Fruit fly (Drosophila melanogaster): ENCODE data around the gene CG8353.

CG8353 gene

DNA sequence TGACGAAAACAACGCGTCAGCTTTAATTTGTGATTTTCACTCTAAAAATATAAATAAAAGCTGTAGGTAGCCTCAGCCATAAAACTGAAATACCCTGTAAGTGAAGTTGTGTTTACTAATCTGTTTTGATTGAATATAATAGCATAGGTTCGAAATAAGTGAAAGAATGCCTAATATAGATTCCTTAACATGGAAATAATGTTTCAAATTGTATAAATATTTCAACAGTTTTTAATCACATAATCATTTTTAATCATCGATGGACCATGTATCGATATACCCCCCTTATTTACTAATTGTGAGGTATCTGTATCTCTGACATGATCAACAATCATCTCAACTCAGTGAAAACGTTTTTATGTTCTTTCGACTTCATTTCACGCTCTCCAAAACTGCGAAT lies 41.6 kb downstream of the CG8353 start (continued):
- TF ChIP-seq Ptx1 (GFP tag; IDR thresholded peaks at IDR 0.05) = no peak; the same call in none of the 2 replicates
- TF ChIP-seq zf30C (GFP tag; optimal IDR thresholded peaks at IDR 0.05) = no peak
- TF ChIP-seq CG32532 (GFP tag; IDR thresholded peaks at IDR 0.05) = peak; percentile 72
- TF ChIP-seq otp (GFP tag; IDR thresholded peaks at IDR 0.05) = no peak
- TF ChIP-seq CG12219 (GFP tag; optimal IDR thresholded peaks at IDR 0.05) = no peak
- TF ChIP-seq Sry-β (GFP tag; optimal IDR thresholded peaks at IDR 0.05) = no peak
- TF ChIP-seq slbo (GFP tag; IDR thresholded peaks at IDR 0.05) = peak; percentile 63
- TF ChIP-seq kni (GFP tag; optimal IDR thresholded peaks at IDR 0.05) = no peak
- TF ChIP-seq CG17612 (GFP tag; IDR thresholded peaks at IDR 0.05) = no peak
- TF ChIP-seq luna (GFP tag; optimal IDR thresholded peaks at IDR 0.05) = no peak
- no peak for TF ChIP-seq grau (tag; optimal IDR thresholded peaks at IDR 0.05)
- no peak for TF ChIP-seq Six4 (GFP tag; optimal IDR thresholded peaks at IDR 0.05)
- TF ChIP-seq NK7.1 (GFP tag; optimal IDR thresholded peaks at IDR 0.05) = no peak
- no peak for TF ChIP-seq HmgZ (tag; optimal IDR thresholded peaks at IDR 0.05)
- TF ChIP-seq Atf6 (GFP tag; IDR thresholded peaks at IDR 0.05) = no peak
- TF ChIP-seq jigr1 (GFP tag; IDR thresholded peaks at IDR 0.05) = no peak
- TF ChIP-seq maf-S (GFP tag; optimal IDR thresholded peaks at IDR 0.05) = no peak
- no peak for TF ChIP-seq D19A (tag; optimal IDR thresholded peaks at IDR 0.05)
- TF ChIP-seq CG11560 (tag; IDR thresholded peaks at IDR 0.05) = no peak
- peak; percentile 59; the same call in 1 of the 3 replicates for TF ChIP-seq CG11695 (GFP tag; IDR thresholded peaks at IDR 0.05)
- TF ChIP-seq CG13296 (GFP tag; optimal IDR thresholded peaks at IDR 0.05) = no peak
- TF ChIP-seq Sin3A (optimal IDR thresholded peaks at IDR 0.05) = no peak
- TF ChIP-seq sr (GFP tag; IDR thresholded peaks at IDR 0.05) = no peak
- TF ChIP-seq pzg (GFP tag; optimal IDR thresholded peaks at IDR 0.05) = no peak
- no peak for TF ChIP-seq ken (GFP tag; IDR thresholded peaks at IDR 0.05)
- TF ChIP-seq CG2678 (tag; optimal IDR thresholded peaks at IDR 0.05) = no peak
- peak; percentile 53 for TF ChIP-seq Blimp-1 (GFP tag; optimal IDR thresholded peaks at IDR 0.05)
- no peak for TF ChIP-seq gce (GFP tag; IDR thresholded peaks at IDR 0.05)
- peak; percentile 51 for TF ChIP-seq sens (GFP tag)
- TF ChIP-seq z (GFP tag; IDR thresholded peaks at IDR 0.05) = no peak
- TF ChIP-seq lab (GFP tag; optimal IDR thresholded peaks at IDR 0.05) = peak; percentile 48
- TF ChIP-seq CG13624 (GFP tag; optimal IDR thresholded peaks at IDR 0.05) = no peak
- no peak for TF ChIP-seq shn (GFP tag; optimal IDR thresholded peaks at IDR 0.05)
- TF ChIP-seq CG2199 (GFP tag; IDR thresholded peaks at IDR 0.05) = no peak
- no peak for TF ChIP-seq CG2129 (GFP tag; IDR thresholded peaks at IDR 0.05; ENCODE audit: partially characterized antibody)
- peak in 1 of 2 experiments; percentile 4 for TF ChIP-seq chif (GFP tag; optimal IDR thresholded peaks at IDR 0.05)
- no peak for TF ChIP-seq sna (GFP tag; IDR thresholded peaks at IDR 0.05; ENCODE audit: partially characterized antibody)
- TF ChIP-seq CG18011 (GFP tag; optimal IDR thresholded peaks at IDR 0.05) = no peak
- TF ChIP-seq Rx (GFP tag; IDR thresholded peaks at IDR 0.05) = peak; percentile 21; the same call in 1 of the 2 replicates
- peak; percentile 14 for TF ChIP-seq CG12659 (GFP tag; optimal IDR thresholded peaks at IDR 0.05)
- TF ChIP-seq CG10462 (GFP tag; optimal IDR thresholded peaks at IDR 0.05) = no peak
- TF ChIP-seq CG3838 (GFP tag; optimal IDR thresholded peaks at IDR 0.05) = no peak
- TF ChIP-seq vfl (GFP tag; optimal IDR thresholded peaks at IDR 0.05) = no peak
- TF ChIP-seq CG2875 (GFP tag; optimal IDR thresholded peaks at IDR 0.05) = no peak
- no peak for TF ChIP-seq tgo (GFP tag; IDR thresholded peaks at IDR 0.05)
- TF ChIP-seq eve (GFP tag; optimal IDR thresholded peaks at IDR 0.05) = no peak
- no peak for TF ChIP-seq CG11247 (GFP tag; IDR thresholded peaks at IDR 0.05)
- TF ChIP-seq Spps (tag; optimal IDR thresholded peaks at IDR 0.05) = no peak
- no peak for TF ChIP-seq CG10209 (GFP tag; optimal IDR thresholded peaks at IDR 0.05)
- no peak for TF ChIP-seq zfh2 (GFP tag; optimal IDR thresholded peaks at IDR 0.05)
- TF ChIP-seq CG32772 (GFP tag; IDR thresholded peaks at IDR 0.05) = 0 out of 2 replicates have a peak, but pooled peaks have one; percentile 43
- TF ChIP-seq CG14441 (GFP tag; IDR thresholded peaks at IDR 0.05) = peak; percentile 36; the same call in 1 of the 2 replicates
- no peak for TF ChIP-seq pros (GFP tag; optimal IDR thresholded peaks at IDR 0.05)

Measured in whole organism, embryonic.